Worm (Caenorhabditis elegans) whole organism, early embryonic: ENCODE measurements around the gene B0228.9.

Experiments used
- B0310.2 ChIP-seq: sonication (generic microtip); optimal IDR thresholded peaks from 2 replicates; lab custom pipeline; 2016; ENCODE audit warnings: mild to moderate bottlenecking, missing genetic modification characterization, missing compliant biosample characterization
- F13C5.2 ChIP-seq: sonication (generic microtip); optimal IDR thresholded peaks from 2 replicates; lab custom pipeline; 2017; ENCODE audit warnings: mild to moderate bottlenecking, missing genetic modification characterization, inconsistent platforms, missing compliant biosample characterization
- aly-1 ChIP-seq: sonication (generic microtip); optimal IDR thresholded peaks from 2 replicates; lab custom pipeline; 2016; ENCODE audit warnings: missing genetic modification characterization, missing compliant biosample characterization
- ama-1 ChIP-seq: fragments of 150-350 bp; optimal IDR thresholded peaks from 2 replicates; lab custom pipeline; 2014
- ceh-13 ChIP-seq: fragments of 200-800 bp; sonication (Bioruptor generic); optimal IDR thresholded peaks from 2 replicates; lab custom pipeline; 2018; ENCODE audit warnings: mild to moderate bottlenecking, missing genetic modification characterization, missing compliant biosample characterization
- ceh-36 ChIP-seq: sonication (generic microtip); optimal IDR thresholded peaks from 2 replicates; lab custom pipeline; 2016; ENCODE audit warnings: missing genetic modification characterization, inconsistent platforms, missing compliant biosample characterization
- ets-7 ChIP-seq: sonication (generic microtip); optimal IDR thresholded peaks from 2 replicates; lab custom pipeline; 2016; ENCODE audit warnings: missing genotype, missing genetic modification characterization, missing compliant biosample characterization
- flt-1 ChIP-seq: fragments of 200-800 bp; sonication (Bioruptor generic); IDR thresholded peaks from 2 replicates; pipeline ENCODE4 v1.3.6; 2022; ENCODE audit warnings: missing genetic modification characterization, missing compliant biosample characterization
- hmbx-1 ChIP-seq: sonication (generic microtip); optimal IDR thresholded peaks from 2 replicates; lab custom pipeline; 2016; ENCODE audit warnings: mild to moderate bottlenecking, missing genetic modification characterization, missing compliant biosample characterization
- hmg-4 ChIP-seq: fragments of 200-800 bp; sonication (Bioruptor generic); optimal IDR thresholded peaks from 2 replicates; lab custom pipeline; 2018; ENCODE audit warnings: mild to moderate bottlenecking, missing genetic modification characterization, missing compliant biosample characterization
- hnd-1 ChIP-seq: sonication (generic microtip); optimal IDR thresholded peaks from 2 replicates; lab custom pipeline; 2016; ENCODE audit warnings: missing genetic modification characterization, missing compliant biosample characterization
- pes-1 ChIP-seq: fragments of 200-800 bp; sonication (Bioruptor generic); IDR thresholded peaks from 2 replicates; pipeline ENCODE4 v1.3.6; 2022; ENCODE audit warnings: missing genetic modification reagents, missing genetic modification characterization, missing compliant biosample characterization
- scrt-1 ChIP-seq: fragments of 200-800 bp; sonication (Bioruptor generic); IDR thresholded peaks from 2 replicates; pipeline ENCODE4 v1.3.6; 2022; ENCODE audit warnings: missing genetic modification characterization, missing compliant biosample characterization
- sea-1 ChIP-seq: fragments of 200-800 bp; sonication (Bioruptor generic); conservative IDR thresholded peaks from 2 replicates; pipeline ENCODE4 v1.3.6; 2022; ENCODE audit warnings: missing genetic modification characterization, missing compliant biosample characterization
- tbx-11 ChIP-seq: fragments of 200-800 bp; sonication (Bioruptor generic); IDR thresholded peaks from 2 replicates; pipeline ENCODE4 v1.3.6; 2022; ENCODE audit warnings: missing genetic modification characterization, missing compliant biosample characterization
- tbx-37 ChIP-seq: fragments of 200-800 bp; sonication (Bioruptor generic); conservative IDR thresholded peaks from 2 replicates; pipeline ENCODE4 v1.3.6; 2022; ENCODE audit warnings: missing genetic modification reagents, missing genetic modification characterization, missing compliant biosample characterization
- tra-4 ChIP-seq: sonication (generic microtip); optimal IDR thresholded peaks from 2 replicates; lab custom pipeline; 2017; ENCODE audit warnings: missing genetic modification characterization, missing compliant biosample characterization

B0228.9 gene

ce11 chrII:7777320-7777978 is 14.0 kb upstream of the B0228.9 start, which contains the start of gene mthf-1:
Gene mthf-1, minus strand, starts transcription at chrII:7777823.
- no peak for TF ChIP-seq aly-1

ce11 chrII:7776715-7777114 is 13.2 kb upstream of the B0228.9 start:
- no peak for TF ChIP-seq ama-1 (lab: Kevin White, UChicago)
- TF ChIP-seq ceh-36 (tag; lab: Kevin White, UChicago): no peak
- no peak for TF ChIP-seq hnd-1 (tag; lab: Kevin White, UChicago)
- TF ChIP-seq hmg-4 (GFP tag; lab: Kevin White, UChicago): no peak
- no peak for TF ChIP-seq tra-4 (tag; lab: Kevin White, UChicago)
- no peak for TF ChIP-seq ets-7 (tag; lab: Kevin White, UChicago)
- TF ChIP-seq flt-1 (GFP tag; lab: Robert Waterston, UW): no peak
- no peak for TF ChIP-seq pes-1 (GFP tag; lab: Robert Waterston, UW)
- no peak for TF ChIP-seq ceh-13
- TF ChIP-seq aly-1: no peak
- TF ChIP-seq F13C5.2: no peak
- no peak for TF ChIP-seq hmbx-1
- no peak for TF ChIP-seq sea-1
- no peak for TF ChIP-seq tbx-37 (GFP tag; lab: Robert Waterston, UW)
- no peak for TF ChIP-seq tbx-11 (GFP tag; lab: Robert Waterston, UW)
- TF ChIP-seq scrt-1 (GFP tag; lab: Robert Waterston, UW): no peak
- no peak for TF ChIP-seq B0310.2

ce11 chrII:7776232-7776631 is 12.8 kb upstream of the B0228.9 start:
- TF ChIP-seq tbx-37 (GFP tag; lab: Robert Waterston, UW) (no peak), tbx-11 (GFP tag; lab: Robert Waterston, UW) (no peak), flt-1 (GFP tag; lab: Robert Waterston, UW) (no peak), hmbx-1 (no peak)

- TF ChIP-seq hmg-4 (GFP tag; lab: Kevin White, UChicago) (no peak), flt-1 (GFP tag; lab: Robert Waterston, UW) (no peak), sea-1 (no peak), tbx-11 (GFP tag; lab: Robert Waterston, UW) (no peak), pes-1 (GFP tag; lab: Robert Waterston, UW) (no peak), ceh-13 (no peak), scrt-1 (GFP tag; lab: Robert Waterston, UW) (no peak), ceh-36 (tag; lab: Kevin White, UChicago) (no peak), tbx-37 (GFP tag; lab: Robert Waterston, UW) (no peak), tra-4 (tag; lab: Kevin White, UChicago) (no peak), ama-1 (lab: Kevin White, UChicago) (no peak), aly-1 (no peak), hnd-1 (tag; lab: Kevin White, UChicago) (no peak), B0310.2 (no peak), F13C5.2 (no peak), hmbx-1 (no peak), ets-7 (tag; lab: Kevin White, UChicago) (no peak)
These were observed 10.0 kb upstream of the B0228.9 start for ce11 chrII:7773427-7773993.

ce11 chrII:7772411-7772810 is 8.9 kb upstream of the B0228.9 start, which contains the start of gene C06A8.6:
Gene C06A8.6, plus strand, starts transcription at chrII:7772499.
- TF ChIP-seq sea-1 (no peak), F13C5.2 (no peak), flt-1 (GFP tag; lab: Robert Waterston, UW) (no peak), pes-1 (GFP tag; lab: Robert Waterston, UW) (no peak), hmg-4 (GFP tag; lab: Kevin White, UChicago) (no peak), ama-1 (lab: Kevin White, UChicago) (no peak)

- TF ChIP-seq ceh-36 (tag; lab: Kevin White, UChicago) (no peak), F13C5.2 (no peak), ama-1 (lab: Kevin White, UChicago) (no peak), sea-1 (no peak), B0310.2 (no peak), pes-1 (GFP tag; lab: Robert Waterston, UW) (no peak), ceh-13 (no peak), tbx-37 (GFP tag; lab: Robert Waterston, UW) (no peak), flt-1 (GFP tag; lab: Robert Waterston, UW) (no peak), tbx-11 (GFP tag; lab: Robert Waterston, UW) (no peak), hmbx-1 (no peak), aly-1 (no peak), tra-4 (tag; lab: Kevin White, UChicago) (no peak), scrt-1 (GFP tag; lab: Robert Waterston, UW) (no peak)
These were observed 8.4 kb upstream of the B0228.9 start, which contains the start of gene C06A8.8 for ce11 chrII:7771917-7772316. Gene C06A8.8, minus strand, starts transcription at chrII:7772017.

ce11 chrII:7770253-7770652 is 6.8 kb upstream of the B0228.9 start:
- no peak for TF ChIP-seq aly-1
- no peak for TF ChIP-seq pes-1 (GFP tag; lab: Robert Waterston, UW)
- TF ChIP-seq tra-4 (tag; lab: Kevin White, UChicago): no peak
- no peak for TF ChIP-seq ceh-36 (tag; lab: Kevin White, UChicago)
- TF ChIP-seq ceh-13: no peak
- TF ChIP-seq ets-7 (tag; lab: Kevin White, UChicago): no peak
- no peak for TF ChIP-seq hmbx-1
- no peak for TF ChIP-seq hmg-4 (GFP tag; lab: Kevin White, UChicago)
- no peak for TF ChIP-seq flt-1 (GFP tag; lab: Robert Waterston, UW)
- TF ChIP-seq B0310.2: no peak
- TF ChIP-seq tbx-11 (GFP tag; lab: Robert Waterston, UW): no peak
- no peak for TF ChIP-seq hnd-1 (tag; lab: Kevin White, UChicago)
- no peak for TF ChIP-seq tbx-37 (GFP tag; lab: Robert Waterston, UW)
